Worm (Caenorhabditis elegans): ENCODE results near the gene Y77E11A.16.

DNA sequence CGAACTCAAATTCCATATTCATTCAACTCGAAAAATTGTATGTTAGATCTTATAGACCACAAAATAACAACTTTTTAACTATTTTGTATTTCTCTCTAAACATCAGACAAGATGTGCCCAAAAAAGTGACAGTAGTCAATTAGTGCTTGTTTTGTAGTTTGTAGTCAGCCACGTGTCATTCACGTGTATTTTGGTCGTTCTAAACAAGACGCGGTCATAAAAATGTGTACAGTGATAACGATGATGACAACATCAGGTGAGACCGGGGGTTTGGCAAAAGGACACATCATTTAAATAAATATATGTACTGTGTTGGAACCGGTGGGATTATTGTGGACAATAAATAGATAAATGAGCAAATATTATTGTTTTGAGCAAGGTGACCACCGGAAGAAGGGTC lies 31.0 kb upstream of the Y77E11A.16 start:
- no peak for TF ChIP-seq ztf-29 (GFP tag; IDR thresholded peaks at IDR 0.05)
- no peak for TF ChIP-seq ref-1 (GFP tag; conservative IDR thresholded peaks at IDR 0.05)
- TF ChIP-seq ztf-23 (GFP tag; IDR thresholded peaks at IDR 0.05) = no peak
- no peak for TF ChIP-seq klf-2 (GFP tag; conservative IDR thresholded peaks at IDR 0.05)
- TF ChIP-seq flt-1 (GFP tag; IDR thresholded peaks at IDR 0.05) = no peak
- TF ChIP-seq med-1 (GFP tag; optimal IDR thresholded peaks at IDR 0.05; ENCODE audit: insufficient read depth) = no peak

Measured in whole organism, midembryonic.